Worm (Caenorhabditis elegans): Measurements from ENCODE around the gene sptl-3.

ce11 chrV:13866353-13866752 is 26.8 kb upstream of the sptl-3 start, which contains the start of gene nhr-175:
- TF ChIP-seq elt-3 (tag; optimal IDR thresholded peaks at IDR 0.05), result no peak
- no peak for TF ChIP-seq fos-1 (tag; optimal IDR thresholded peaks at IDR 0.05)
- no peak for TF ChIP-seq skn-1 (tag; optimal IDR thresholded peaks at IDR 0.05)
- no peak for TF ChIP-seq ztf-11 (tag; optimal IDR thresholded peaks at IDR 0.05)
- TF ChIP-seq nhr-12 (tag; optimal IDR thresholded peaks at IDR 0.05), result no peak

Data from whole organism, L3 larva.